Fruit fly (Drosophila melanogaster): ENCODE data around the gene LysE.

dm6 chr3L:1206682-1207421 is 5.8 kb upstream of the LysE start, which contains the start of gene LysB:
- TF ChIP-seq BEAF-32 (GFP tag; optimal IDR thresholded peaks at IDR 0.05) (no peak), Nf-YB (GFP tag; optimal IDR thresholded peaks at IDR 0.05) (no peak), chm (GFP tag; IDR thresholded peaks at IDR 0.05) (no peak), h (optimal IDR thresholded peaks at IDR 0.05) (no peak), chinmo (GFP tag; IDR thresholded peaks at IDR 0.05; ENCODE audit: partially characterized antibody) (no peak), pita (GFP tag; optimal IDR thresholded peaks at IDR 0.05) (no peak)
